Worm (Caenorhabditis elegans): ENCODE measurements around the gene par-3.

par-3 gene

DNA sequence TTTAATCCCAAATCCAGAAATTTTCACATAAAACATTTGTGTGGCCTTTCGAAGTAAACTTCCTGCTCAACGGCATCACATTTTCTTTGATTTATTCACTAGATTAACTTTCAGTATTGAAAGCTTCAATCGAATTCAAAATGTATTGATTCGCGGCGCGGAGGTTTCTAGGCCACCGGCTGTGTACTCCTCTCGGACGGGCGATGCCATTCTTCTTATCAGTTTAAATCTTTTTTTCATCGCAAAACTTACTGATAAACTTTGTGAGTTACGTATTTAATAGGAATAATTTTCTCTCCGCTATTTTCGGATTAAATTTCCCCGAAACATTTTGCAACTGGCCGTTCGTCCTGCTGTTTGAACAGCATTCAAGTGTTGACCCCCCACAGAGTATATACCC, 57.9 kb downstream of the par-3 start (continued):
- TF ChIP-seq hlh-17 (GFP tag; optimal IDR thresholded peaks at IDR 0.05; ENCODE audit: borderline replicate concordance) (no peak), lin-35 (GFP tag; optimal IDR thresholded peaks at IDR 0.05) (peak; percentile 86 to 92), ces-1 (GFP tag; optimal IDR thresholded peaks at IDR 0.05) (no peak), swsn-7 (tag; optimal IDR thresholded peaks at IDR 0.05) (peak; percentile 78), ceh-63 (GFP tag; optimal IDR thresholded peaks at IDR 0.05) (no peak), lin-15B (tag; optimal IDR thresholded peaks at IDR 0.05) (peak; percentile 4), unc-98 (GFP tag; IDR thresholded peaks at IDR 0.05) (no peak; the same call in 1 of the 2 replicates), nhr-85 (tag) (peak; percentile 89), mep-1 (tag; optimal IDR thresholded peaks at IDR 0.05) (no peak), C16A3.4 (tag; optimal IDR thresholded peaks at IDR 0.05) (peak; percentile 45), rnt-1 (tag; optimal IDR thresholded peaks at IDR 0.05) (peak; percentile 98), nhr-237 (tag; optimal IDR thresholded peaks at IDR 0.05) (no peak), grh-1 (GFP tag; IDR thresholded peaks at IDR 0.05) (peak; percentile 65), nhr-84 (tag; optimal IDR thresholded peaks at IDR 0.05) (no peak), mef-2 (tag; optimal IDR thresholded peaks at IDR 0.05) (no peak), alr-1 (tag; optimal IDR thresholded peaks at IDR 0.05; ENCODE audit: borderline replicate concordance) (no peak), irx-1 (tag; optimal IDR thresholded peaks at IDR 0.05) (peak; percentile 92), mdl-1 (tag; optimal IDR thresholded peaks at IDR 0.05) (peak in 1 of 2 experiments; percentile 21), egl-13 (tag; optimal IDR thresholded peaks at IDR 0.05) (peak; percentile 80), sup-37 (GFP tag; optimal IDR thresholded peaks at IDR 0.05) (peak; percentile 52), nhr-90 (tag; optimal IDR thresholded peaks at IDR 0.05; ENCODE audit: poor library complexity) (peak; percentile 93), aly-2 (tag; optimal IDR thresholded peaks at IDR 0.05) (no peak), skn-1 (tag; optimal IDR thresholded peaks at IDR 0.05) (peak; percentile 52), vab-15 (tag; optimal IDR thresholded peaks at IDR 0.05) (no peak), fkh-4 (tag; optimal IDR thresholded peaks at IDR 0.05; ENCODE audit: borderline replicate concordance) (peak; percentile 93), efl-3 (GFP tag; optimal IDR thresholded peaks at IDR 0.05) (peak; percentile 37), C04F5.9 (tag; optimal IDR thresholded peaks at IDR 0.05) (peak; percentile 79), zip-4 (GFP tag; optimal IDR thresholded peaks at IDR 0.05) (peak; percentile 51), fkh-10 (GFP tag; optimal IDR thresholded peaks at IDR 0.05) (peak; percentile 34), sox-4 (tag; optimal IDR thresholded peaks at IDR 0.05) (peak; percentile 93), unc-30 (tag; optimal IDR thresholded peaks at IDR 0.05) (no peak), aha-1 (tag; optimal IDR thresholded peaks at IDR 0.05) (no peak), C34B4.2 (tag; optimal IDR thresholded peaks at IDR 0.05) (no peak), ceh-82 (tag; optimal IDR thresholded peaks at IDR 0.05) (peak; percentile 45 to 66 (median 60))

DNA sequence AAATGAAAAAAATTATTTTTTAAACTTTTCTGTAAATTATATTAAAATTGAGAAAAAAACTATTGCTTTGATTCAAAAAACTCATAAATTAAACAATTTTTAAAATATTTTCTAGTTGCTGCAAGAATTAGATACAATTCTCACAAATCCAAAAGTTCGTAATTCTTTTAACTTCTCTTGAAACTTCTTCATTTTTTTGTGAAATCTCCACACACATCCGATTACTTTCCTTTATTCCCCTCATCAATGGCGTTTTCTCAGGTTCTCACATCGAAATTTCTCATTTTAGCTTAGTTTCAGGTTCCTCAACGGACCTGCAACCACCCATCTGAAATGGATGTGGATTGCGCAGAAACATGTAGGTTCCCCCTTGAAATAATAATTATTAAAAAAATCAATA, 58.5 kb downstream of the par-3 start, which contains the start of gene wrm-1:
TSS of gene wrm-1 (plus strand) at position 301 of the 400 bp plus-strand sequence.
- TF ChIP-seq hpl-2 (GFP tag; optimal IDR thresholded peaks at IDR 0.05): no peak
- TF ChIP-seq grh-1 (GFP tag; IDR thresholded peaks at IDR 0.05): no peak
- no peak for TF ChIP-seq nhr-47 (tag; optimal IDR thresholded peaks at IDR 0.05)
- no peak for TF ChIP-seq blmp-1 (tag; optimal IDR thresholded peaks at IDR 0.05)
- TF ChIP-seq ceh-8 (GFP tag; optimal IDR thresholded peaks at IDR 0.05): no peak
- no peak for TF ChIP-seq dpl-1 (GFP tag; optimal IDR thresholded peaks at IDR 0.05)
- no peak for TF ChIP-seq nhr-237 (tag; optimal IDR thresholded peaks at IDR 0.05)
- TF ChIP-seq ets-5 (GFP tag; IDR thresholded peaks at IDR 0.05): no peak
- TF ChIP-seq ceh-88 (GFP tag; IDR thresholded peaks at IDR 0.05): no peak
- no peak for TF ChIP-seq lin-13 (GFP tag; optimal IDR thresholded peaks at IDR 0.05)
- TF ChIP-seq egl-13 (tag; optimal IDR thresholded peaks at IDR 0.05): no peak
- no peak for TF ChIP-seq elt-2 (tag; optimal IDR thresholded peaks at IDR 0.05)
- no peak for TF ChIP-seq nhr-19 (GFP tag; conservative IDR thresholded peaks at IDR 0.05)
